Fruit fly (Drosophila melanogaster) whole organism, embryonic: Measurements from ENCODE around the gene CG33298.

Source experiments
- Awh ChIP-seq: fragments of 200-800 bp; sonication (Bioruptor generic); IDR thresholded peaks from 2 replicates; pipeline ENCODE4, ENCODE4 v1.3.6; 2022; ENCODE audit warnings: missing biosample characterization, missing genetic modification characterization
- BEAF-32 ChIP-seq: fragments of 200-800 bp; sonication (Bioruptor generic); optimal IDR thresholded peaks from 3 replicates; lab custom pipeline; 2017; ENCODE audit warnings: missing biosample characterization, missing genetic modification characterization, mild to moderate bottlenecking, moderate library complexity, missing genetic modification reagents
- CG10209 ChIP-seq: fragments of 200-800 bp; sonication (Bioruptor generic); optimal IDR thresholded peaks from 3 replicates; lab custom pipeline; 2017; ENCODE audit warnings: missing biosample characterization, mild to moderate bottlenecking, missing genetic modification characterization, missing genetic modification reagents
- CG10654 ChIP-seq: fragments of 200-800 bp; sonication (Bioruptor generic); optimal IDR thresholded peaks from 2 replicates; lab custom pipeline; 2016; ENCODE audit warnings: missing biosample characterization, missing genetic modification characterization
- CG12104 ChIP-seq: fragments of 200-800 bp; sonication (Bioruptor generic); optimal IDR thresholded peaks from 3 replicates; lab custom pipeline; 2016; ENCODE audit warnings: missing biosample characterization, missing genetic modification characterization
- CG12299 ChIP-seq: fragments of 200-800 bp; sonication (Bioruptor generic); optimal IDR thresholded peaks from 2 replicates; lab custom pipeline; 2018; ENCODE audit warnings: missing biosample characterization, mild to moderate bottlenecking, missing genetic modification characterization
- CG12659 ChIP-seq: fragments of 200-800 bp; sonication (Bioruptor generic); optimal IDR thresholded peaks from 3 replicates; lab custom pipeline; 2017; ENCODE audit warnings: mild to moderate bottlenecking, missing biosample characterization, missing genetic modification reagents, missing genetic modification characterization
- CG12744 ChIP-seq: fragments of 200-800 bp; sonication (Bioruptor generic); optimal IDR thresholded peaks from 2 replicates; lab custom pipeline; 2016; ENCODE audit warnings: missing biosample characterization, missing genetic modification characterization
- CG13424 ChIP-seq: fragments of 200-800 bp; sonication (Bioruptor generic); optimal IDR thresholded peaks from 2 replicates; lab custom pipeline; 2019; ENCODE audit warnings: missing biosample characterization, mild to moderate bottlenecking, missing genetic modification characterization, moderate library complexity
- CG13894 ChIP-seq: fragments of 200-800 bp; sonication (Bioruptor generic); optimal IDR thresholded peaks from 3 replicates; lab custom pipeline; 2018; ENCODE audit warnings: missing biosample characterization, mild to moderate bottlenecking, missing genetic modification characterization, moderate library complexity
- CG15696 ChIP-seq: fragments of 200-800 bp; sonication (Bioruptor generic); optimal IDR thresholded peaks from 2 replicates; lab custom pipeline; 2019; ENCODE audit warnings: missing biosample characterization, mild to moderate bottlenecking, missing genetic modification characterization, moderate library complexity
- CG1792 ChIP-seq: fragments of 200-800 bp; sonication (Bioruptor generic); optimal IDR thresholded peaks from 2 replicates; lab custom pipeline; 2016; ENCODE audit warnings: missing biosample characterization, missing genetic modification characterization
- CG2116 ChIP-seq: fragments of 200-800 bp; sonication (Bioruptor generic); optimal IDR thresholded peaks from 3 replicates; lab custom pipeline; 2018; ENCODE audit warnings: missing biosample characterization, mild to moderate bottlenecking, missing genetic modification characterization
- CG2199 ChIP-seq: fragments of 200-800 bp; sonication (Bioruptor generic); IDR thresholded peaks from 3 replicates; pipeline ENCODE4 v1.3.6; 2022; ENCODE audit warnings: missing biosample characterization, missing genetic modification characterization
- CG2712 ChIP-seq: fragments of 200-800 bp; optimal IDR thresholded peaks from 3 replicates; lab custom pipeline; 2019; ENCODE audit warnings: missing biosample characterization, mild to moderate bottlenecking, missing genetic modification characterization, moderate library complexity
- CG30020 ChIP-seq: fragments of 200-800 bp; optimal IDR thresholded peaks from 2 replicates; lab custom pipeline; 2019; ENCODE audit warnings: missing biosample characterization, mild to moderate bottlenecking, missing genetic modification characterization, moderate library complexity
- CG30403 ChIP-seq: fragments of 200-800 bp; sonication (Bioruptor generic); optimal IDR thresholded peaks from 3 replicates; lab custom pipeline; 2016; ENCODE audit warnings: missing biosample characterization, missing genetic modification characterization
- CG31365 ChIP-seq: fragments of 200-800 bp; sonication (Bioruptor generic); optimal IDR thresholded peaks from 2 replicates; lab custom pipeline; 2018; ENCODE audit warnings: missing biosample characterization, mild to moderate bottlenecking, missing genetic modification characterization
- CG34224 ChIP-seq: fragments of 200-800 bp; sonication (Bioruptor generic); IDR thresholded peaks from 3 replicates; pipeline ENCODE4 v1.3.6; 2022; ENCODE audit warnings: missing biosample characterization, missing genetic modification characterization; ENCODE audit not compliant: partially characterized antibody
- CG3838 ChIP-seq: fragments of 200-800 bp; sonication (Bioruptor generic); optimal IDR thresholded peaks from 3 replicates; lab custom pipeline; 2016; ENCODE audit warnings: missing biosample characterization, missing genetic modification characterization
- CG4328 ChIP-seq: fragments of 200-800 bp; sonication (Bioruptor generic); optimal IDR thresholded peaks from 3 replicates; lab custom pipeline; 2017; ENCODE audit warnings: missing biosample characterization, missing genetic modification reagents, missing genetic modification characterization
- CG6175 ChIP-seq: fragments of 200-800 bp; sonication (Bioruptor generic); IDR thresholded peaks from 3 replicates; pipeline ENCODE4 v1.3.6; 2022; ENCODE audit warnings: missing biosample characterization, missing genetic modification characterization
- CG8765 ChIP-seq: fragments of 200-800 bp; sonication (Bioruptor generic); IDR thresholded peaks from 2 replicates; pipeline ENCODE4 v1.3.6; 2022; ENCODE audit warnings: missing biosample characterization, missing genetic modification characterization
- CG9437 ChIP-seq: fragments of 200-800 bp; sonication (Bioruptor generic); optimal IDR thresholded peaks from 2 replicates; lab custom pipeline; 2018; ENCODE audit warnings: missing biosample characterization, mild to moderate bottlenecking, missing genetic modification characterization
- CTCF ChIP-seq: fragments of 200-800 bp; sonication (Bioruptor generic); optimal IDR thresholded peaks from 2 replicates; lab custom pipeline; 2017; ENCODE audit warnings: missing biosample characterization, mild to moderate bottlenecking, missing genetic modification characterization, moderate library complexity
- D19A ChIP-seq: fragments of 200-800 bp; optimal IDR thresholded peaks from 3 replicates; lab custom pipeline; 2019; ENCODE audit warnings: missing biosample characterization, mild to moderate bottlenecking, missing genetic modification characterization, moderate library complexity
- Dad ChIP-seq: fragments of 200-800 bp; sonication (Bioruptor generic); optimal IDR thresholded peaks from 3 replicates; lab custom pipeline; 2016; ENCODE audit warnings: missing biosample characterization, missing genetic modification characterization
- Doc2 ChIP-seq: fragments of 200-800 bp; sonication (Bioruptor generic); IDR thresholded peaks from 2 replicates; pipeline ENCODE4 v1.3.6; 2022; ENCODE audit warnings: missing biosample characterization, missing genetic modification characterization
- Drgx ChIP-seq: fragments of 200-800 bp; sonication (Bioruptor generic); IDR thresholded peaks from 2 replicates; pipeline ENCODE4 v1.3.6; 2022; ENCODE audit warnings: missing biosample characterization, missing genetic modification characterization
- Fer3 ChIP-seq: fragments of 200-800 bp; sonication (Bioruptor generic); optimal IDR thresholded peaks from 2 replicates; lab custom pipeline; 2018; ENCODE audit warnings: missing biosample characterization, mild to moderate bottlenecking, missing genetic modification characterization, moderate library complexity
- Lpt ChIP-seq: fragments of >200 bp; optimal IDR thresholded peaks from 2 replicates; lab custom pipeline; 2018; ENCODE audit warnings: missing biosample characterization, missing genetic modification characterization
- Med ChIP-seq: fragments of 200-800 bp; sonication (Bioruptor generic); peaks from one replicate; lab custom pipeline; 2016; ENCODE audit warnings: missing biosample characterization, missing genetic modification characterization, mild to moderate bottlenecking, inconsistent platforms, moderate library complexity
- Nf-YA ChIP-seq: fragments of 200-800 bp; sonication (Bioruptor generic); IDR thresholded peaks from 2 replicates; pipeline ENCODE4 v1.3.6; 2022; ENCODE audit warnings: missing biosample characterization, missing genetic modification characterization
- Ravus ChIP-seq: fragments of 200-800 bp; sonication (Bioruptor generic); IDR thresholded peaks from 2 replicates; pipeline ENCODE4 v1.3.6; 2022; ENCODE audit warnings: missing biosample characterization, missing genetic modification characterization
- Sin3A ChIP-seq: fragments of >200 bp; optimal IDR thresholded peaks from 2 replicates; lab custom pipeline; 2018
- Spps ChIP-seq: fragments of 200-800 bp; sonication (Bioruptor generic); optimal IDR thresholded peaks from 2 replicates; lab custom pipeline; 2018; ENCODE audit warnings: missing biosample characterization, mild to moderate bottlenecking, missing genetic modification characterization
- Trl ChIP-seq, 3 experiments: fragments of >200 bp in 2 of 3; fragments of 200-800 bp in 1 of 3; sonication (Bioruptor generic) in 1 of 3; optimal IDR thresholded peaks; 2 replicates in 1 of 3; 3 replicates in 2 of 3; lab custom pipeline; 2016 to 2017; ENCODE audit warnings: missing biosample characterization in 1 of 3, missing genetic modification characterization in 1 of 3
- ac ChIP-seq: fragments of 200-800 bp; sonication (Bioruptor generic); optimal IDR thresholded peaks from 3 replicates; lab custom pipeline; 2017; ENCODE audit warnings: missing biosample characterization, mild to moderate bottlenecking, missing genetic modification characterization
- dpn ChIP-seq, 2 experiments: fragments of 200-800 bp; sonication (Bioruptor generic); optimal IDR thresholded peaks; 3 replicates each; lab custom pipeline; 2016; ENCODE audit warnings: missing biosample characterization in 2 of 2, missing genetic modification characterization in 2 of 2
- eve ChIP-seq, 2 experiments: fragments of >200 bp; optimal IDR thresholded peaks; 2 replicates each; lab custom pipeline; 2017; ENCODE audit warnings: missing biosample characterization in 2 of 2, missing genetic modification characterization in 2 of 2
- eyg ChIP-seq: fragments of 200-800 bp; sonication (Bioruptor generic); optimal IDR thresholded peaks from 3 replicates; lab custom pipeline; 2016; ENCODE audit warnings: missing biosample characterization, missing genetic modification characterization
- fru ChIP-seq: fragments of >200 bp; optimal IDR thresholded peaks from 2 replicates; lab custom pipeline; 2017
- mirr ChIP-seq: fragments of 200-800 bp; sonication (Bioruptor generic); optimal IDR thresholded peaks from 3 replicates; lab custom pipeline; 2018; ENCODE audit warnings: missing biosample characterization, mild to moderate bottlenecking, missing genetic modification characterization
- p53 ChIP-seq: fragments of 200-800 bp; sonication (Bioruptor generic); optimal IDR thresholded peaks from 2 replicates; lab custom pipeline; 2016; ENCODE audit warnings: missing biosample characterization, missing genetic modification characterization
- pfk ChIP-seq: fragments of 200-800 bp; sonication (Bioruptor generic); optimal IDR thresholded peaks from 2 replicates; lab custom pipeline; 2018; ENCODE audit warnings: missing biosample characterization, mild to moderate bottlenecking, missing genetic modification characterization, moderate library complexity
- row ChIP-seq: fragments of 200-800 bp; sonication (Bioruptor generic); IDR thresholded peaks from 3 replicates; pipeline ENCODE4 v1.3.6; 2022; ENCODE audit warnings: missing biosample characterization, missing genetic modification characterization
- sens-2 ChIP-seq: fragments of 200-800 bp; sonication (Bioruptor generic); IDR thresholded peaks from 2 replicates; pipeline ENCODE4 v1.3.6; 2022; ENCODE audit warnings: missing biosample characterization, missing genetic modification characterization
- sqz ChIP-seq: fragments of 200-800 bp; sonication (Bioruptor generic); optimal IDR thresholded peaks from 3 replicates; lab custom pipeline; 2018; ENCODE audit warnings: missing biosample characterization, mild to moderate bottlenecking, missing genetic modification characterization
- stwl ChIP-seq: fragments of 200-800 bp; sonication (Bioruptor generic); optimal IDR thresholded peaks from 3 replicates; lab custom pipeline; 2018; ENCODE audit warnings: missing biosample characterization, mild to moderate bottlenecking, missing genetic modification characterization, moderate library complexity
- sug ChIP-seq: fragments of 200-800 bp; optimal IDR thresholded peaks from 2 replicates; lab custom pipeline; 2019; ENCODE audit warnings: missing biosample characterization, mild to moderate bottlenecking, missing genetic modification characterization, moderate library complexity
- wek ChIP-seq: fragments of 200-800 bp; sonication (Bioruptor generic); optimal IDR thresholded peaks from 3 replicates; lab custom pipeline; 2018; ENCODE audit warnings: missing biosample characterization, mild to moderate bottlenecking, missing genetic modification characterization, moderate library complexity

The CG33298 gene

DNA sequence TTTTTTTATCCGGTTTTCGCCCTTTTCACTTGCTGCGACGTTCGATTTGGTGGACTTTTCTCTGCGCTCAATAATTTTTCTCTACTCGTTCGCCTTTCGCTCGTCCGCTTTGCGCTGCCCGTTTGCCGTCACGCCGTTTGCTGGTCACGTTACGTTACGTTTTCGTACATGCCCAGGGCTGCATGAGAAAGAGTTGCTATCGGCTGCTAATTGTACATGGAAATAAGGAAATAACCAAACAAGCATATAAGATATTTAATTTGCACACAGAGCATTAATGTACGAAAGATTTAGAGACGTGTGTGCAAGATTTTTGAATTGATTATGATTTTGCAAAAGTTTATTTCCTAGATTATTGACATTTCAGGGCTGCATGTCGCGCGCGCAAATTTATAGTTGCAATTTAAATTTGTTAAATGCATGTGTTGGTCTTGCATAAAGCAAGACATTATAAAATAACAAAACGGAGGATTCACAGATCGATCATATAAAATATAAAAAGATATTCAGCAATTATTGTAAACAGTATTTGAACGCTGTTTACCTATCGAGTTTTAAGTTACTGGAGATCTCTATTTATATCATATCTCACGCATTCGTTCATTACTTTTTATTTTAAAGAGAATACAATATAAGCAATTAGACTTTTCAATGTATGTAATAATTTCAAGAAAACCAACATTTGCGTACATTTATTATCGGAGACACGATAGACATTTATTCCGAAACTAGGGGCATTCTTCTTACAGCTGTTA lies 434 bp upstream of the CG33298 start, which contains the start of gene Gdi (continued):
- TF ChIP-seq CG34224 (GFP tag; lab: Robert Waterston, UW) (no peak), CTCF (no peak), Spps (tag; lab: Kevin White, UChicago) (no peak), pfk (GFP tag; lab: Kevin White, UChicago) (no peak), Doc2 (no peak), stwl (tag; lab: Kevin White, UChicago) (no peak), CG12299 (tag; lab: Kevin White, UChicago) (no peak), BEAF-32 (peak; percentile 65), ac (GFP tag; lab: Kevin White, UChicago) (no peak), Nf-YA (GFP tag; lab: Robert Waterston, UW) (no peak), CG2116 (GFP tag; lab: Kevin White, UChicago) (peak; percentile 95), CG4328 (peak; percentile 36), Lpt (no peak), dpn (GFP tag; optimal IDR thresholded peaks at IDR 0.05; lab: Kevin White, UChicago) (peak; percentile 22 to 35), Awh (GFP tag; lab: Robert Waterston, UW) (no peak), CG15696 (tag; lab: Kevin White, UChicago) (peak; percentile 1), eyg (GFP tag; lab: Kevin White, UChicago) (no peak), Drgx (GFP tag; lab: Robert Waterston, UW) (no peak), Dad (GFP tag; lab: Kevin White, UChicago) (peak; percentile 0), eve (GFP tag; optimal IDR thresholded peaks at IDR 0.05; lab: Kevin White, UChicago) (peak in 1 of 2 experiments; percentile 31), CG12744 (GFP tag; lab: Kevin White, UChicago) (no peak), CG2712 (tag; lab: Kevin White, UChicago) (peak; percentile 31), p53 (no peak), Sin3A (lab: Kevin White, UChicago) (peak; percentile 29), CG10209 (GFP tag; lab: Kevin White, UChicago) (no peak), row (peak; percentile 59), wek (GFP tag; lab: Kevin White, UChicago) (no peak), sqz (GFP tag; lab: Kevin White, UChicago) (no peak), CG30020 (tag; lab: Kevin White, UChicago) (no peak), Med (GFP tag; lab: Kevin White, UChicago) (peak; percentile 87), CG30403 (GFP tag; lab: Kevin White, UChicago) (peak; percentile 21), sug (tag; lab: Kevin White, UChicago) (peak; percentile 5), CG12659 (peak; percentile 1), Fer3 (tag; lab: Kevin White, UChicago) (peak; percentile 27), CG12104 (GFP tag; lab: Kevin White, UChicago) (no peak), sens-2 (GFP tag; lab: Robert Waterston, UW) (no peak), Trl (optimal IDR thresholded peaks at IDR 0.05; lab: Kevin White, UChicago) (no peak), Trl (GFP tag; optimal IDR thresholded peaks at IDR 0.05; lab: Kevin White, UChicago) (peak; percentile 19), CG13894 (peak; percentile 13), CG2199 (no peak), CG9437 (GFP tag; lab: Kevin White, UChicago) (peak; percentile 100), fru (lab: Kevin White, UChicago) (peak; percentile 30), CG13424 (tag; lab: Kevin White, UChicago) (peak; percentile 30), CG10654 (GFP tag; lab: Kevin White, UChicago) (peak; percentile 12), Ravus (GFP tag; lab: Robert Waterston, UW) (no peak), D19A (tag; lab: Kevin White, UChicago) (no peak), CG1792 (peak; percentile 17), CG6175 (GFP tag; lab: Robert Waterston, UW) (no peak), CG8765 (no peak), CG31365 (tag; lab: Kevin White, UChicago) (no peak), mirr (peak; percentile 29), CG3838 (GFP tag; lab: Kevin White, UChicago) (no peak)
